Worm (Caenorhabditis elegans): ENCODE measurements around the gene col-109.

Gene col-109

ce11 chrIV:1857866-1858271, 37.8 kb upstream of the col-109 start (continued):
- no peak for TF ChIP-seq elt-4 (tag; optimal IDR thresholded peaks at IDR 0.05)
- TF ChIP-seq lin-11 (tag; optimal IDR thresholded peaks at IDR 0.05), result no peak
- no peak for TF ChIP-seq sdc-2 (tag; optimal IDR thresholded peaks at IDR 0.05)
- TF ChIP-seq ceh-22 (tag; optimal IDR thresholded peaks at IDR 0.05), result no peak
- no peak for TF ChIP-seq K09A11.1 (tag; optimal IDR thresholded peaks at IDR 0.05; ENCODE audit: insufficient read depth)
- peak; percentile 6 for TF ChIP-seq syd-9 (tag; optimal IDR thresholded peaks at IDR 0.05)
- TF ChIP-seq zip-5 (tag; optimal IDR thresholded peaks at IDR 0.05), result no peak
- no peak for TF ChIP-seq hlh-6 (tag; optimal IDR thresholded peaks at IDR 0.05)
- TF ChIP-seq ama-1 (optimal IDR thresholded peaks at IDR 0.05), result no peak
- TF ChIP-seq Y22D7AL.16 (tag; optimal IDR thresholded peaks at IDR 0.05), result no peak
- no peak for TF ChIP-seq fax-1 (tag; optimal IDR thresholded peaks at IDR 0.05)
- TF ChIP-seq lim-6 (tag; optimal IDR thresholded peaks at IDR 0.05), result peak; percentile 39

ce11 chrIV:1853934-1854438, 33.9 kb upstream of the col-109 start:
- no peak for TF ChIP-seq ceh-45 (GFP tag; IDR thresholded peaks at IDR 0.05)
- TF ChIP-seq pag-3 (tag; optimal IDR thresholded peaks at IDR 0.05; ENCODE audit: borderline replicate concordance), result no peak
- TF ChIP-seq ets-4 (tag; optimal IDR thresholded peaks at IDR 0.05), result no peak
- TF ChIP-seq ceh-31 (tag; optimal IDR thresholded peaks at IDR 0.05), result peak; percentile 37
- TF ChIP-seq tbx-2 (tag; optimal IDR thresholded peaks at IDR 0.05), result peak; percentile 60
- no peak for TF ChIP-seq odd-2 (tag; optimal IDR thresholded peaks at IDR 0.05)
- TF ChIP-seq ref-2 (tag; optimal IDR thresholded peaks at IDR 0.05), result peak; percentile 44
- no peak for TF ChIP-seq K02D7.2 (tag; optimal IDR thresholded peaks at IDR 0.05)
- peak; percentile 28 for TF ChIP-seq tbx-7 (tag; optimal IDR thresholded peaks at IDR 0.05)
- peak; percentile 17 for TF ChIP-seq fax-1 (tag; optimal IDR thresholded peaks at IDR 0.05)

ce11 chrIV:1847912-1848311, 27.9 kb upstream of the col-109 start, which contains the start of gene egl-4:
Gene egl-4, plus strand, starts transcription at chrIV:1848071.
- TF ChIP-seq pqm-1 (tag; optimal IDR thresholded peaks at IDR 0.05), result no peak
- TF ChIP-seq elt-2 (tag; optimal IDR thresholded peaks at IDR 0.05), result no peak
- no peak for TF ChIP-seq ceh-22 (tag; optimal IDR thresholded peaks at IDR 0.05)

ce11 chrIV:1846451-1846850, 26.4 kb upstream of the col-109 start:
- TF ChIP-seq unc-42 (tag; optimal IDR thresholded peaks at IDR 0.05) (peak; percentile 67), T23F11.4 (GFP tag; optimal IDR thresholded peaks at IDR 0.05) (no peak)

ce11 chrIV:1845061-1845460, 25.0 kb upstream of the col-109 start:
- TF ChIP-seq ceh-30 (tag; optimal IDR thresholded peaks at IDR 0.05) (no peak), ceh-14 (tag; optimal IDR thresholded peaks at IDR 0.05) (peak; percentile 59), unc-42 (tag; optimal IDR thresholded peaks at IDR 0.05) (peak; percentile 68), ceh-31 (tag; optimal IDR thresholded peaks at IDR 0.05) (peak; percentile 21), dmd-4 (tag; optimal IDR thresholded peaks at IDR 0.05; ENCODE audit: borderline replicate concordance) (no peak), tbx-2 (tag; optimal IDR thresholded peaks at IDR 0.05) (peak; percentile 9), mec-3 (tag; optimal IDR thresholded peaks at IDR 0.05; ENCODE audit: borderline replicate concordance) (no peak), elt-2 (tag; optimal IDR thresholded peaks at IDR 0.05) (peak; percentile 87), Y22D7AL.16 (tag; optimal IDR thresholded peaks at IDR 0.05) (no peak), pros-1 (tag; optimal IDR thresholded peaks at IDR 0.05) (no peak), lim-6 (tag; optimal IDR thresholded peaks at IDR 0.05) (peak; percentile 49), ceh-18 (tag; optimal IDR thresholded peaks at IDR 0.05) (no peak), tbx-7 (tag; optimal IDR thresholded peaks at IDR 0.05) (no peak)

- TF ChIP-seq ceh-24 (tag; optimal IDR thresholded peaks at IDR 0.05) (no peak), pag-3 (tag; optimal IDR thresholded peaks at IDR 0.05; ENCODE audit: borderline replicate concordance) (no peak), elt-4 (tag; optimal IDR thresholded peaks at IDR 0.05) (no peak), hlh-13 (GFP tag; optimal IDR thresholded peaks at IDR 0.05) (no peak)
Observed at ce11 chrIV:1844624-1845023, 24.6 kb upstream of the col-109 start.

Measured in whole organism, late embryonic.